Fruit fly (Drosophila melanogaster) whole organism, prepupa: ENCODE results near the gene CG45413.

Source experiments
- CG10631 ChIP-seq: fragments of 200-800 bp; sonication (Bioruptor generic); optimal IDR thresholded peaks from 2 replicates; lab custom pipeline; 2016; ENCODE audit warnings: missing biosample characterization, missing genetic modification characterization
- CG11294 ChIP-seq: fragments of 200-800 bp; sonication (Bioruptor generic); IDR thresholded peaks from 2 replicates; pipeline ENCODE4 v1.3.6; 2022; ENCODE audit warnings: missing biosample characterization, missing genetic modification characterization
- CG11902 ChIP-seq: fragments of 200-800 bp; sonication (Bioruptor generic); optimal IDR thresholded peaks from 3 replicates; lab custom pipeline; 2016; ENCODE audit warnings: missing biosample characterization, missing genetic modification characterization
- CG15336 ChIP-seq: fragments of 200-800 bp; sonication (Bioruptor generic); IDR thresholded peaks from 2 replicates; pipeline ENCODE4 v1.3.6; 2022; ENCODE audit warnings: missing biosample characterization, missing genetic modification characterization
- CG1621 ChIP-seq: fragments of 200-800 bp; sonication (Bioruptor generic); optimal IDR thresholded peaks from 3 replicates; lab custom pipeline; 2018; ENCODE audit warnings: missing biosample characterization, mild to moderate bottlenecking, missing genetic modification characterization
- CG31627 ChIP-seq: fragments of 200-800 bp; sonication (Bioruptor generic); optimal IDR thresholded peaks from 3 replicates; lab custom pipeline; 2016; ENCODE audit warnings: missing biosample characterization, missing genetic modification characterization
- CG32006 ChIP-seq: fragments of 200-800 bp; sonication (Bioruptor generic); optimal IDR thresholded peaks from 3 replicates; lab custom pipeline; 2017; ENCODE audit warnings: missing biosample characterization, mild to moderate bottlenecking, missing genetic modification characterization
- CG34406 ChIP-seq: fragments of 200-800 bp; sonication (Bioruptor generic); optimal IDR thresholded peaks from 3 replicates; lab custom pipeline; 2016; ENCODE audit warnings: missing biosample characterization, missing genetic modification characterization
- CG3919 ChIP-seq: fragments of 200-800 bp; sonication (Bioruptor generic); optimal IDR thresholded peaks from 3 replicates; lab custom pipeline; 2016; ENCODE audit warnings: missing biosample characterization, missing genetic modification characterization
- CG4318 ChIP-seq: fragments of 200-800 bp; sonication (Bioruptor generic); optimal IDR thresholded peaks from 3 replicates; lab custom pipeline; 2017; ENCODE audit warnings: missing biosample characterization, mild to moderate bottlenecking, missing genetic modification characterization
- CG6163 ChIP-seq: fragments of 200-800 bp; sonication (Bioruptor generic); IDR thresholded peaks from 3 replicates; pipeline ENCODE4 v1.3.6; 2022; ENCODE audit warnings: missing biosample characterization, missing genetic modification characterization
- CG6276 ChIP-seq: fragments of 200-800 bp; sonication (Bioruptor generic); optimal IDR thresholded peaks from 2 replicates; lab custom pipeline; 2017; ENCODE audit warnings: missing biosample characterization, mild to moderate bottlenecking, missing genetic modification characterization
- CG6792 ChIP-seq: fragments of 200-800 bp; sonication (Bioruptor generic); optimal IDR thresholded peaks from 3 replicates; lab custom pipeline; 2016; ENCODE audit warnings: missing biosample characterization, missing genetic modification characterization
- CG6808 ChIP-seq: fragments of 200-800 bp; sonication (Bioruptor generic); optimal IDR thresholded peaks from 3 replicates; lab custom pipeline; 2017; ENCODE audit warnings: missing biosample characterization, missing genetic modification characterization, mild to moderate bottlenecking, moderate library complexity, missing genetic modification reagents
- CG7368 ChIP-seq: fragments of 200-800 bp; sonication (Bioruptor generic); optimal IDR thresholded peaks from 3 replicates; lab custom pipeline; 2016; ENCODE audit warnings: missing biosample characterization, missing genetic modification characterization
- CG8119 ChIP-seq: fragments of 200-800 bp; sonication (Bioruptor generic); IDR thresholded peaks from 3 replicates; pipeline ENCODE4 v1.3.6; 2022; ENCODE audit warnings: missing biosample characterization, missing genetic modification characterization
- CG8632 ChIP-seq: fragments of 200-800 bp; sonication (Bioruptor generic); optimal IDR thresholded peaks from 3 replicates; lab custom pipeline; 2016; ENCODE audit warnings: missing biosample characterization, missing genetic modification characterization
- Eip75B ChIP-seq: fragments of 200-800 bp; sonication (Bioruptor generic); optimal IDR thresholded peaks from 3 replicates; lab custom pipeline; 2016; ENCODE audit warnings: missing biosample characterization, missing genetic modification characterization
- Eip78C ChIP-seq: fragments of 200-800 bp; sonication (Bioruptor generic); peaks from one replicate; lab custom pipeline; 2016; ENCODE audit warnings: missing biosample characterization, missing genetic modification characterization
- Ets96B ChIP-seq: fragments of 200-800 bp; optimal IDR thresholded peaks from 2 replicates; lab custom pipeline; 2019; ENCODE audit warnings: missing biosample characterization, mild to moderate bottlenecking, missing genetic modification characterization, moderate library complexity
- Hr39 ChIP-seq: fragments of 200-800 bp; sonication (Bioruptor generic); optimal IDR thresholded peaks from 2 replicates; lab custom pipeline; 2016; ENCODE audit warnings: missing biosample characterization, missing genetic modification characterization
- Hr4 ChIP-seq: fragments of 200-800 bp; sonication (Bioruptor generic); optimal IDR thresholded peaks from 3 replicates; lab custom pipeline; 2016; ENCODE audit warnings: missing biosample characterization, missing genetic modification characterization
- Met ChIP-seq: fragments of 200-800 bp; sonication (Bioruptor generic); optimal IDR thresholded peaks from 3 replicates; lab custom pipeline; 2016; ENCODE audit warnings: missing biosample characterization, missing genetic modification characterization
- OdsH ChIP-seq: fragments of 200-800 bp; sonication (Bioruptor generic); optimal IDR thresholded peaks from 3 replicates; lab custom pipeline; 2016; ENCODE audit warnings: missing biosample characterization, missing genetic modification characterization
- Smox ChIP-seq: fragments of 200-800 bp; sonication (Bioruptor generic); optimal IDR thresholded peaks from 3 replicates; lab custom pipeline; 2016; ENCODE audit warnings: missing biosample characterization, missing genetic modification characterization
- Sox14 ChIP-seq: fragments of 200-800 bp; sonication (Bioruptor generic); optimal IDR thresholded peaks from 3 replicates; lab custom pipeline; 2016; ENCODE audit warnings: missing biosample characterization, missing genetic modification characterization
- achi ChIP-seq: fragments of 200-800 bp; sonication (Bioruptor generic); optimal IDR thresholded peaks from 3 replicates; lab custom pipeline; 2016; ENCODE audit warnings: missing biosample characterization, missing genetic modification characterization
- acj6 ChIP-seq: fragments of 200-800 bp; sonication (Bioruptor generic); optimal IDR thresholded peaks from 3 replicates; lab custom pipeline; 2016; ENCODE audit warnings: missing biosample characterization, missing genetic modification characterization
- dsx ChIP-seq: fragments of 200-800 bp; optimal IDR thresholded peaks from 3 replicates; lab custom pipeline; 2019; ENCODE audit warnings: missing biosample characterization, mild to moderate bottlenecking, missing genetic modification characterization, moderate library complexity; ENCODE audit not compliant: poor library complexity, severe bottlenecking
- eg ChIP-seq: fragments of 200-800 bp; sonication (Bioruptor generic); IDR thresholded peaks from 3 replicates; pipeline ENCODE4 v1.3.6; 2022; ENCODE audit warnings: missing biosample characterization, missing genetic modification characterization
- fd59A ChIP-seq: fragments of 200-800 bp; sonication (Bioruptor generic); optimal IDR thresholded peaks from 2 replicates; lab custom pipeline; 2017; ENCODE audit warnings: missing biosample characterization, mild to moderate bottlenecking, missing genetic modification characterization, missing genetic modification reagents
- lz ChIP-seq: fragments of 200-800 bp; sonication (Bioruptor generic); optimal IDR thresholded peaks from 3 replicates; lab custom pipeline; 2016; ENCODE audit warnings: missing biosample characterization, missing genetic modification characterization
- net ChIP-seq: fragments of 200-800 bp; sonication (Bioruptor generic); optimal IDR thresholded peaks from 3 replicates; lab custom pipeline; 2016; ENCODE audit warnings: missing biosample characterization, missing genetic modification characterization
- pdm3 ChIP-seq: fragments of 200-800 bp; sonication (Bioruptor generic); optimal IDR thresholded peaks from 3 replicates; lab custom pipeline; 2016; ENCODE audit warnings: missing biosample characterization, missing genetic modification characterization
- salr ChIP-seq, 2 experiments: fragments of 200-800 bp; sonication (Bioruptor generic); optimal IDR thresholded peaks; 3 replicates each; lab custom pipeline; 2016 to 2018; ENCODE audit warnings: missing biosample characterization in 2 of 2, missing genetic modification characterization in 2 of 2, mild to moderate bottlenecking in 1 of 2
- spab ChIP-seq: fragments of 200-800 bp; sonication (Bioruptor generic); optimal IDR thresholded peaks from 2 replicates; lab custom pipeline; 2017; ENCODE audit warnings: missing biosample characterization, mild to moderate bottlenecking, missing genetic modification characterization, missing genetic modification reagents
- ss ChIP-seq, 2 experiments: fragments of 200-800 bp; sonication (Bioruptor generic); optimal IDR thresholded peaks; 2 replicates in 1 of 2; 3 replicates in 1 of 2; lab custom pipeline; 2017 to 2018; ENCODE audit warnings: mild to moderate bottlenecking in 2 of 2, missing biosample characterization in 2 of 2, missing genetic modification characterization in 2 of 2, moderate library complexity in 1 of 2
- svp ChIP-seq: fragments of 200-800 bp; sonication (Bioruptor generic); peaks from one replicate; lab custom pipeline; 2016; ENCODE audit warnings: missing biosample characterization, missing genetic modification characterization
- vri ChIP-seq: fragments of 200-800 bp; sonication (Bioruptor generic); optimal IDR thresholded peaks from 3 replicates; lab custom pipeline; 2016; ENCODE audit warnings: missing biosample characterization, mild to moderate bottlenecking, missing genetic modification characterization

CG45413 gene

DNA sequence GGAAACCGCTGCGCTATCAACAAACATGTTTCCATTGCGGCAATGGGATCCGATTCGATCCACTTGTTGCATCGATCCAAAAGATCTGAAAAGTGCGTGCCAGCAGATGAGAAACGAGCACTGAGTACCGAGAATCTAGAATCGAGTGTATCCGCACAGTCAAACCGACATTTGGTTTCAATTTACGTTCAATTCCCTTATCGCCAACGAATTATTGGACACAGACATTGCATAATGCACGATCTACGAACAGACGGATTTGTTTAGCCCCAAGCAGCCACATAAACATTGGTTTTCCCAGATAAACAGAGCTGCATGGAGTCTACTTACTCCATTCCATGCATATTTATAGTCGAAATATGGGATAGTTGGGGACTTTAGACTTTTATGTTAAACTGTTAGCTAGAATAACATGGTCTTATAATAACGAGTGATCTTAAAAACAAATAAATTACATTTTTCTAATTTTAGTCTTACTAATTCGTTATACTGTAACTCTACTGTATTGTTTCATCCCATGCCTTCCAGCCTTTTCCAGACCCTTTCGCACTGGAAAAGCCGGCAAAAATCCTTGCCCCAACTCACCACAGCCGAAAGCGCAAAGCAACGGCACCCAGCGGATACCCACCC is 47.1 kb upstream of the CG45413 start:
- 0 out of 3 replicates have a peak, but pooled peaks have one; percentile 24 for TF ChIP-seq eg (GFP tag; lab: Robert Waterston, UW)
- peak; percentile 29 for TF ChIP-seq vri (GFP tag; lab: Kevin White, UChicago)
- no peak for TF ChIP-seq ss (GFP tag; optimal IDR thresholded peaks at IDR 0.05; lab: Kevin White, UChicago)
- TF ChIP-seq, all 60 proteins: peak for 2

DNA sequence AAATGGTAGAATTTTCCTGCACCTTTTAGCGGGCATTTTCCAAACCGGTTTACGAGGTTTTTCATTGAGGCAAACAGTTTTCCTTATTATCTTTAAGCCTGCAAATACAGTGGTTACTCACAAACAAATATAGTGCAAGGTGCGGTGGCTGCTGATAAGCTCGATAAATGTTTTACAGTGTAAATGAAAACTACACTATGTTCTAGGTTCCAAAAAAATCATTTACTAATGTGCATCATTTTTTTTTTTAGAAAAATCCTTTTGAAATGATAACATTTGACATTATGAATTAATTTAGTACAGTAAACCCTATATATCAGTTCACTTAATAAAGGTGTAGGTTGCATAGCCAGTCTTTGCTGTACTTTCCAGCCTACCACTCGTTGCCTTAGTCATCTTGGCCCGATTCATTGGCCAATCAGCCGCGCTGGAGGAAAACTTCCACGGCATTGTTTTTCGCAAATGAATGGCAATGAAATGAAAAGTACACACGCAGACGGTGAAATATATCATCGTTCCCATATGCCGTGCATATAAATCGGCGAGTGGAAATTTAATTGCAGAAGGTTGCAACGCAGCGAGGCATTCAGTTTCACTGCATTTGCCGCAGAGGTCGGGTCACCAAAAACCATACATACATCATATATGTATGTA is 46.4 kb upstream of the CG45413 start:
- TF ChIP-seq Hr4 (GFP tag; lab: Kevin White, UChicago) (peak; percentile 82), CG6163 (GFP tag; lab: Robert Waterston, UW) (0 out of 3 replicates have a peak, but pooled peaks have one; percentile 37), CG31627 (GFP tag; lab: Kevin White, UChicago) (peak; percentile 37), Smox (peak; percentile 37), Met (GFP tag; lab: Kevin White, UChicago) (peak; percentile 37), CG8632 (GFP tag; lab: Kevin White, UChicago) (peak; percentile 42), CG10631 (GFP tag; lab: Kevin White, UChicago) (peak; percentile 8), CG4318 (GFP tag; lab: Kevin White, UChicago) (peak; percentile 39), Eip75B (GFP tag; lab: Kevin White, UChicago) (no peak), dsx (no peak), CG1621 (no peak), Sox14 (GFP tag; lab: Kevin White, UChicago) (peak; percentile 5), CG6808 (GFP tag; lab: Kevin White, UChicago) (peak; percentile 2), achi (GFP tag; lab: Kevin White, UChicago) (peak; percentile 19), Ets96B (tag; lab: Kevin White, UChicago) (no peak), Eip78C (peak; percentile 78), net (GFP tag; lab: Kevin White, UChicago) (peak; percentile 17), CG6276 (peak; percentile 48), CG11294 (peak; percentile 24; the same call in 1 of the 2 replicates), spab (GFP tag; lab: Kevin White, UChicago) (no peak), CG32006 (GFP tag; lab: Kevin White, UChicago) (peak; percentile 74), acj6 (GFP tag; lab: Kevin White, UChicago) (peak; percentile 36), CG6792 (GFP tag; lab: Kevin White, UChicago) (peak; percentile 7), lz (GFP tag; lab: Kevin White, UChicago) (peak; percentile 28), eg (GFP tag; lab: Robert Waterston, UW) (peak; percentile 73), CG11902 (GFP tag; lab: Kevin White, UChicago) (no peak), CG3919 (peak; percentile 52), CG15336 (GFP tag; lab: Robert Waterston, UW) (peak; percentile 76), CG8119 (GFP tag; lab: Robert Waterston, UW) (peak; percentile 68), CG34406 (GFP tag; lab: Kevin White, UChicago) (peak; percentile 7), fd59A (GFP tag; lab: Kevin White, UChicago) (no peak), salr (GFP tag; optimal IDR thresholded peaks at IDR 0.05; lab: Kevin White, UChicago) (peak in 1 of 2 experiments; percentile 22), Hr39 (peak; percentile 36), pdm3 (GFP tag; lab: Kevin White, UChicago) (peak; percentile 28), OdsH (peak; percentile 50), svp (GFP tag; lab: Kevin White, UChicago) (peak; percentile 43), CG7368 (GFP tag; lab: Kevin White, UChicago) (no peak)
